Fruit fly (Drosophila melanogaster) whole organism, embryonic: Measurements from ENCODE around the gene Arp3.

Experiments
- CG1024 ChIP-seq: fragments of 200-800 bp; sonication (Bioruptor generic); IDR thresholded peaks from 2 replicates; pipeline ENCODE4 v1.3.6; 2022; ENCODE audit warnings: missing biosample characterization, missing genetic modification characterization
- CG10654 ChIP-seq: fragments of 200-800 bp; sonication (Bioruptor generic); optimal IDR thresholded peaks from 2 replicates; lab custom pipeline; 2016; ENCODE audit warnings: missing biosample characterization, missing genetic modification characterization
- CG11560 ChIP-seq: fragments of 200-800 bp; sonication (Bioruptor generic); IDR thresholded peaks from 3 replicates; pipeline ENCODE4 v1.3.6; 2022; ENCODE audit warnings: missing biosample characterization, missing genetic modification characterization
- CG12104 ChIP-seq: fragments of 200-800 bp; sonication (Bioruptor generic); optimal IDR thresholded peaks from 3 replicates; lab custom pipeline; 2016; ENCODE audit warnings: missing biosample characterization, missing genetic modification characterization
- CG13624 ChIP-seq: fragments of 200-800 bp; sonication (Bioruptor generic); optimal IDR thresholded peaks from 2 replicates; lab custom pipeline; 2016; ENCODE audit warnings: missing biosample characterization, missing genetic modification characterization
- CG14710 ChIP-seq: fragments of 200-800 bp; sonication (Bioruptor generic); optimal IDR thresholded peaks from 3 replicates; lab custom pipeline; 2019; ENCODE audit warnings: missing biosample characterization, mild to moderate bottlenecking, missing genetic modification characterization, moderate library complexity
- CG15514 ChIP-seq: fragments of 200-800 bp; sonication (Bioruptor generic); optimal IDR thresholded peaks from 3 replicates; lab custom pipeline; 2017; ENCODE audit warnings: missing biosample characterization, missing genetic modification characterization, mild to moderate bottlenecking, moderate library complexity, missing genetic modification reagents
- CG1602 ChIP-seq: fragments of 200-800 bp; sonication (Bioruptor generic); optimal IDR thresholded peaks from 3 replicates; lab custom pipeline; 2016; ENCODE audit warnings: missing biosample characterization, missing genetic modification characterization
- CG1603 ChIP-seq: fragments of 200-800 bp; sonication (Bioruptor generic); optimal IDR thresholded peaks from 2 replicates; lab custom pipeline; 2019; ENCODE audit warnings: missing biosample characterization, mild to moderate bottlenecking, missing genetic modification characterization, moderate library complexity
- CG16779 ChIP-seq: fragments of 200-800 bp; sonication (Bioruptor generic); IDR thresholded peaks from 2 replicates; pipeline ENCODE4 v1.3.6; 2022; ENCODE audit warnings: missing biosample characterization, missing genetic modification characterization
- CG16815 ChIP-seq: fragments of 200-800 bp; sonication (Bioruptor generic); optimal IDR thresholded peaks from 3 replicates; lab custom pipeline; 2017; ENCODE audit warnings: missing biosample characterization, mild to moderate bottlenecking, missing genetic modification characterization
- CG17186 ChIP-seq: fragments of 200-800 bp; sonication (Bioruptor generic); optimal IDR thresholded peaks from 3 replicates; lab custom pipeline; 2017; ENCODE audit warnings: missing biosample characterization, missing genetic modification reagents, missing genetic modification characterization
- CG17802 ChIP-seq: fragments of 200-800 bp; sonication (Bioruptor generic); optimal IDR thresholded peaks from 2 replicates; lab custom pipeline; 2018; ENCODE audit warnings: missing biosample characterization, mild to moderate bottlenecking, missing genetic modification characterization, moderate library complexity
- CG1792 ChIP-seq: fragments of 200-800 bp; sonication (Bioruptor generic); optimal IDR thresholded peaks from 2 replicates; lab custom pipeline; 2016; ENCODE audit warnings: missing biosample characterization, missing genetic modification characterization
- CG18764 ChIP-seq: fragments of 200-800 bp; sonication (Bioruptor generic); optimal IDR thresholded peaks from 3 replicates; lab custom pipeline; 2016; ENCODE audit warnings: missing biosample characterization, missing genetic modification characterization
- CG4282 ChIP-seq: fragments of 200-800 bp; sonication (Bioruptor generic); optimal IDR thresholded peaks from 2 replicates; lab custom pipeline; 2016; ENCODE audit warnings: missing biosample characterization, missing genetic modification characterization
- CG6254 ChIP-seq: fragments of 200-800 bp; sonication (Bioruptor generic); optimal IDR thresholded peaks from 3 replicates; lab custom pipeline; 2017; ENCODE audit warnings: mild to moderate bottlenecking, missing biosample characterization, missing genetic modification reagents, missing genetic modification characterization
- CG7839 ChIP-seq: fragments of 200-800 bp; sonication (Bioruptor generic); optimal IDR thresholded peaks from 3 replicates; lab custom pipeline; 2018; ENCODE audit warnings: missing biosample characterization, mild to moderate bottlenecking, missing genetic modification characterization, moderate library complexity
- CG8924 ChIP-seq: fragments of 200-800 bp; optimal IDR thresholded peaks from 3 replicates; lab custom pipeline; 2019; ENCODE audit warnings: missing biosample characterization, mild to moderate bottlenecking, missing genetic modification characterization, moderate library complexity
- CG9797 ChIP-seq: fragments of 200-800 bp; sonication (Bioruptor generic); optimal IDR thresholded peaks from 3 replicates; lab custom pipeline; 2018; ENCODE audit warnings: missing biosample characterization, mild to moderate bottlenecking, missing genetic modification characterization
- Camta ChIP-seq: fragments of 200-800 bp; sonication (Bioruptor generic); optimal IDR thresholded peaks from 2 replicates; lab custom pipeline; 2016; ENCODE audit warnings: missing biosample characterization, missing genetic modification characterization
- Chrac-16 ChIP-seq: fragments of 200-800 bp; sonication (Bioruptor generic); optimal IDR thresholded peaks from 3 replicates; lab custom pipeline; 2016; ENCODE audit warnings: missing biosample characterization, missing genetic modification characterization
- Dip3 ChIP-seq: fragments of 200-800 bp; sonication (Bioruptor generic); optimal IDR thresholded peaks from 3 replicates; lab custom pipeline; 2016; ENCODE audit warnings: missing biosample characterization, missing genetic modification characterization
- Ets65A ChIP-seq: fragments of 200-800 bp; sonication (Bioruptor generic); peaks from one replicate; lab custom pipeline; 2016; ENCODE audit warnings: missing biosample characterization, missing genetic modification characterization
- H2.0 ChIP-seq: fragments of 200-800 bp; sonication (Bioruptor generic); IDR thresholded peaks from 2 replicates; pipeline ENCODE4 v1.3.6; 2022; ENCODE audit warnings: missing biosample characterization, missing genetic modification characterization
- Lim3 ChIP-seq: fragments of 200-800 bp; sonication (Bioruptor generic); IDR thresholded peaks from 2 replicates; pipeline ENCODE4 v1.3.6; 2022; ENCODE audit warnings: missing biosample characterization, missing genetic modification characterization
- Nf-YB ChIP-seq: fragments of 200-800 bp; sonication (Bioruptor generic); optimal IDR thresholded peaks from 3 replicates; lab custom pipeline; 2019; ENCODE audit warnings: missing biosample characterization, mild to moderate bottlenecking, missing genetic modification characterization, moderate library complexity
- Six4 ChIP-seq: fragments of 200-800 bp; sonication (Bioruptor generic); optimal IDR thresholded peaks from 2 replicates; lab custom pipeline; 2016; ENCODE audit warnings: missing biosample characterization, missing genetic modification characterization
- abd-A ChIP-seq: fragments of 200-800 bp; sonication (Bioruptor generic); optimal IDR thresholded peaks from 3 replicates; lab custom pipeline; 2019; ENCODE audit warnings: missing biosample characterization, mild to moderate bottlenecking, missing genetic modification characterization, moderate library complexity
- ash1 ChIP-seq: fragments of 200-800 bp; sonication (Bioruptor generic); optimal IDR thresholded peaks from 2 replicates; lab custom pipeline; 2018; ENCODE audit warnings: missing biosample characterization, mild to moderate bottlenecking, missing genetic modification characterization
- bcd ChIP-seq: fragments of 200-800 bp; sonication (Bioruptor generic); optimal IDR thresholded peaks from 2 replicates; lab custom pipeline; 2017; ENCODE audit warnings: missing biosample characterization, mild to moderate bottlenecking, missing genetic modification characterization
- cad ChIP-seq: fragments of >200 bp; optimal IDR thresholded peaks from 2 replicates; lab custom pipeline; 2017; ENCODE audit warnings: missing biosample characterization, missing genetic modification characterization
- caup ChIP-seq: fragments of 200-800 bp; sonication (Bioruptor generic); optimal IDR thresholded peaks from 3 replicates; lab custom pipeline; 2017; ENCODE audit warnings: missing biosample characterization, mild to moderate bottlenecking, missing genetic modification characterization, moderate library complexity; ENCODE audit not compliant: severe bottlenecking
- chn ChIP-seq: fragments of 200-800 bp; sonication (Bioruptor generic); optimal IDR thresholded peaks from 2 replicates; lab custom pipeline; 2016; ENCODE audit warnings: missing biosample characterization, missing genetic modification characterization
- da ChIP-seq: fragments of 200-800 bp; sonication (Bioruptor generic); optimal IDR thresholded peaks from 2 replicates; lab custom pipeline; 2016; ENCODE audit warnings: missing biosample characterization, missing genetic modification characterization
- disco-r ChIP-seq: fragments of 200-800 bp; sonication (Bioruptor generic); optimal IDR thresholded peaks from 2 replicates; lab custom pipeline; 2016; ENCODE audit warnings: missing biosample characterization, missing genetic modification characterization
- fru ChIP-seq: fragments of >200 bp; optimal IDR thresholded peaks from 2 replicates; lab custom pipeline; 2017
- gcm2 ChIP-seq: fragments of 200-800 bp; sonication (Bioruptor generic); optimal IDR thresholded peaks from 2 replicates; lab custom pipeline; 2016; ENCODE audit warnings: missing biosample characterization, missing genetic modification characterization
- gro ChIP-seq: fragments of 200-800 bp; sonication (Bioruptor generic); optimal IDR thresholded peaks from 2 replicates; lab custom pipeline; 2016; ENCODE audit warnings: missing biosample characterization, missing genetic modification characterization
- gsb ChIP-seq: fragments of 200-800 bp; sonication (Bioruptor generic); IDR thresholded peaks from 2 replicates; pipeline ENCODE4 v1.3.6; 2022; ENCODE audit warnings: missing biosample characterization, missing genetic modification characterization
- gsb-n ChIP-seq: fragments of 200-800 bp; sonication (Bioruptor generic); optimal IDR thresholded peaks from 3 replicates; lab custom pipeline; 2018; ENCODE audit warnings: missing biosample characterization, mild to moderate bottlenecking, missing genetic modification characterization
- hb ChIP-seq: fragments of 200-800 bp; sonication (Bioruptor generic); IDR thresholded peaks from 3 replicates; pipeline ENCODE4 v1.3.6; 2022; ENCODE audit warnings: missing biosample characterization, missing genetic modification characterization; ENCODE audit not compliant: partially characterized antibody
- jing ChIP-seq: fragments of 200-800 bp; sonication (Bioruptor generic); optimal IDR thresholded peaks from 2 replicates; lab custom pipeline; 2018; ENCODE audit warnings: missing biosample characterization, mild to moderate bottlenecking, missing genetic modification characterization
- mam ChIP-seq: fragments of 200-800 bp; sonication (Bioruptor generic); optimal IDR thresholded peaks from 3 replicates; lab custom pipeline; 2016; ENCODE audit warnings: missing biosample characterization, missing genetic modification characterization
- nerfin-2 ChIP-seq: fragments of 200-800 bp; sonication (Bioruptor generic); IDR thresholded peaks from 2 replicates; pipeline ENCODE4 v1.3.6; 2022; ENCODE audit warnings: missing biosample characterization, missing genetic modification characterization; ENCODE audit not compliant: partially characterized antibody
- pho ChIP-seq: fragments of 200-800 bp; sonication (Bioruptor generic); optimal IDR thresholded peaks from 2 replicates; lab custom pipeline; 2016; ENCODE audit warnings: missing biosample characterization, missing genetic modification characterization
- ro ChIP-seq: fragments of 200-800 bp; sonication (Bioruptor generic); IDR thresholded peaks from 2 replicates; pipeline ENCODE4 v1.3.6; 2022; ENCODE audit warnings: missing biosample characterization, missing genetic modification characterization
- scrt ChIP-seq: fragments of 200-800 bp; sonication (Bioruptor generic); optimal IDR thresholded peaks from 2 replicates; lab custom pipeline; 2018; ENCODE audit warnings: missing biosample characterization, mild to moderate bottlenecking, missing genetic modification characterization, moderate library complexity
- sd ChIP-seq: fragments of 200-800 bp; sonication (Bioruptor generic); optimal IDR thresholded peaks from 3 replicates; lab custom pipeline; 2018; ENCODE audit warnings: missing biosample characterization, mild to moderate bottlenecking, missing genetic modification characterization, moderate library complexity
- shn ChIP-seq: fragments of 200-800 bp; sonication (Bioruptor generic); optimal IDR thresholded peaks from 3 replicates; lab custom pipeline; 2016; ENCODE audit warnings: missing biosample characterization, missing genetic modification characterization
- sr ChIP-seq: fragments of 200-800 bp; sonication (Bioruptor generic); IDR thresholded peaks from 3 replicates; pipeline ENCODE4 v1.3.6; 2022; ENCODE audit warnings: missing biosample characterization, missing genetic modification characterization
- toy ChIP-seq: fragments of 200-800 bp; sonication (Bioruptor generic); IDR thresholded peaks from 2 replicates; pipeline ENCODE4 v1.3.6; 2022; ENCODE audit warnings: missing biosample characterization, missing genetic modification characterization
- yki ChIP-seq: fragments of >200 bp; optimal IDR thresholded peaks from 3 replicates; lab custom pipeline; 2018

The Arp3 gene

DNA sequence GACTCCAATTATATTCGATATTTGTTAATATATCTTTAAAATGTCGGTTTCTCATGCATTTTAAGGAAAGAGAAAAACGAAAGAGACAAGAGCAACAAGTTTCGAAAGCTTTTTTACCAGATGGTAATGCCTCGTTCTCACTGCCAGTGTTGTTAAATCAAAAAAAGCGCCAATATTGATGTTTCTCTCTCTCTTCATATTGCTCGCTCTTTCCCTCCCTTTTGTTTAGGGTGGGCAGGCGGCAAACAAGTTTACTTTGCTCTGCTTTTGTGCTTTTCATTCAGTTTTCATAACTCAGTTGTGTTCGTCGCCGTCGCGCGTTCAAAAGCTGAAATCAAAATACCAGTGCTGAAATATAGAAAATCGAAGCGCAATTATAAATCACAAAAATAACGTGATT is 33.9 kb downstream of the Arp3 start (continued):
- TF ChIP-seq CG13624 (GFP tag; lab: Kevin White, UChicago) (peak; percentile 8), CG1603 (tag; lab: Kevin White, UChicago) (peak; percentile 40), sd (tag; lab: Kevin White, UChicago) (peak; percentile 54), ro (GFP tag; lab: Robert Waterston, UW) (no peak), ash1 (GFP tag; lab: Kevin White, UChicago) (no peak), CG10654 (GFP tag; lab: Kevin White, UChicago) (no peak), disco-r (GFP tag; lab: Kevin White, UChicago) (no peak), CG9797 (no peak), gsb (GFP tag; lab: Robert Waterston, UW) (no peak), hb (no peak), Dip3 (GFP tag; lab: Kevin White, UChicago) (no peak), Camta (GFP tag; lab: Kevin White, UChicago) (no peak), CG14710 (tag; lab: Kevin White, UChicago) (no peak), CG8924 (peak; percentile 6), nerfin-2 (GFP tag; lab: Robert Waterston, UW) (no peak), CG12104 (GFP tag; lab: Kevin White, UChicago) (no peak), CG16779 (GFP tag; lab: Robert Waterston, UW) (no peak), chn (GFP tag; lab: Kevin White, UChicago) (peak; percentile 42), CG6254 (no peak), shn (peak; percentile 8), CG4282 (GFP tag; lab: Kevin White, UChicago) (no peak), jing (GFP tag; lab: Kevin White, UChicago) (no peak), sr (GFP tag; lab: Robert Waterston, UW) (peak; percentile 28; the same call in 1 of the 3 replicates), CG15514 (GFP tag; lab: Kevin White, UChicago) (peak; percentile 66), toy (GFP tag; lab: Robert Waterston, UW) (no peak), Nf-YB (no peak), CG1792 (peak; percentile 1), CG17802 (no peak), H2.0 (GFP tag; lab: Robert Waterston, UW) (no peak), gcm2 (GFP tag; lab: Kevin White, UChicago) (peak; percentile 15), gro (GFP tag; lab: Kevin White, UChicago) (peak; percentile 66), abd-A (tag; lab: Kevin White, UChicago) (peak; percentile 54), CG7839 (tag; lab: Kevin White, UChicago) (peak; percentile 31), CG1602 (GFP tag; lab: Kevin White, UChicago) (no peak), cad (GFP tag; lab: Kevin White, UChicago) (no peak), CG17186 (GFP tag; lab: Kevin White, UChicago) (no peak), mam (GFP tag; lab: Kevin White, UChicago) (peak; percentile 42), Ets65A (GFP tag; lab: Kevin White, UChicago) (no peak), caup (GFP tag; lab: Kevin White, UChicago) (peak; percentile 79), CG11560 (tag; lab: Robert Waterston, UW) (no peak), fru (lab: Kevin White, UChicago) (no peak), Lim3 (GFP tag; lab: Robert Waterston, UW) (no peak), Six4 (GFP tag; lab: Kevin White, UChicago) (no peak), bcd (GFP tag; lab: Kevin White, UChicago) (no peak), yki (lab: Kevin White, UChicago) (no peak), CG18764 (GFP tag; lab: Kevin White, UChicago) (no peak), pho (GFP tag; lab: Kevin White, UChicago) (peak; percentile 39), Chrac-16 (GFP tag; lab: Kevin White, UChicago) (no peak), CG16815 (no peak), CG1024 (GFP tag; lab: Robert Waterston, UW) (no peak), da (GFP tag; lab: Kevin White, UChicago) (no peak), scrt (peak; percentile 98), gsb-n (no peak)
